Fruit fly (Drosophila melanogaster) whole organism, wandering third instar larva: ENCODE measurements around the gene borr.

Experiments
- CrebA ChIP-seq: fragments of 200-800 bp; sonication (Bioruptor generic); optimal IDR thresholded peaks from 2 replicates; lab custom pipeline; 2016; ENCODE audit warnings: missing biosample characterization, mild to moderate bottlenecking, missing genetic modification characterization, borderline replicate concordance
- Dif ChIP-seq: fragments of 200-275, 200-300 bp; sonication (Bioruptor generic); optimal IDR thresholded peaks from 2 replicates; lab custom pipeline; 2018; ENCODE audit warnings: missing biosample characterization, missing genetic modification characterization; ENCODE audit not compliant: partially characterized antibody
- HLH106 ChIP-seq: fragments of 200-800 bp; optimal IDR thresholded peaks from 3 replicates; lab custom pipeline; 2019; ENCODE audit warnings: missing biosample characterization, mild to moderate bottlenecking, missing genetic modification characterization, moderate library complexity
- Hnf4 ChIP-seq: fragments of 200-800 bp; sonication (Bioruptor generic); optimal IDR thresholded peaks from 2 replicates; lab custom pipeline; 2016; ENCODE audit warnings: missing biosample characterization, mild to moderate bottlenecking, missing genetic modification characterization
- Hr83 ChIP-seq: fragments of 200-300 bp; sonication (Bioruptor generic); optimal IDR thresholded peaks from 2 replicates; lab custom pipeline; 2016; ENCODE audit warnings: missing biosample characterization, mild to moderate bottlenecking, missing genetic modification characterization, moderate library complexity; ENCODE audit not compliant: poor library complexity, severe bottlenecking
- Jra ChIP-seq: sonication (Bioruptor generic); optimal IDR thresholded peaks from 2 replicates; lab custom pipeline; 2016; ENCODE audit warnings: missing biosample characterization, missing genetic modification characterization
- Mio ChIP-seq: sonication (Bioruptor generic); optimal IDR thresholded peaks from 2 replicates; lab custom pipeline; 2016; ENCODE audit warnings: missing biosample characterization, missing genetic modification characterization
- Rel ChIP-seq, 2 experiments: fragments of 200-800 bp; sonication (Bioruptor generic) in 1 of 2; optimal IDR thresholded peaks; 2 replicates in 1 of 2; 3 replicates in 1 of 2; lab custom pipeline; 2016 to 2019; ENCODE audit warnings: mild to moderate bottlenecking in 2 of 2, missing biosample characterization in 2 of 2, missing genetic modification characterization in 2 of 2, moderate library complexity in 1 of 2
- Sp1 ChIP-seq: fragments of 200-800 bp; sonication (Bioruptor generic); optimal IDR thresholded peaks from 3 replicates; lab custom pipeline; 2019; ENCODE audit warnings: missing biosample characterization, mild to moderate bottlenecking, missing genetic modification characterization, moderate library complexity
- Vsx2 ChIP-seq: fragments of 200-300, 225-300 bp; sonication (Bioruptor generic); optimal IDR thresholded peaks from 2 replicates; lab custom pipeline; 2018; ENCODE audit warnings: missing biosample characterization, missing genetic modification characterization; ENCODE audit not compliant: partially characterized antibody
- br ChIP-seq: fragments of 200-800 bp; sonication (Bioruptor generic); optimal IDR thresholded peaks from 2 replicates; lab custom pipeline; 2016; ENCODE audit warnings: missing biosample characterization, missing genetic modification characterization
- brk ChIP-seq: fragments of 200-800 bp; sonication (Bioruptor generic); optimal IDR thresholded peaks from 2 replicates; lab custom pipeline; 2016; ENCODE audit warnings: missing biosample characterization, mild to moderate bottlenecking, missing genetic modification characterization
- dl ChIP-seq, 2 experiments: fragments of 175-275, 200-275 bp in 1 of 2; fragments of 200-275 bp in 1 of 2; sonication (Bioruptor generic); optimal IDR thresholded peaks; lab custom pipeline; 2018; ENCODE audit warnings: mild to moderate bottlenecking in 2 of 2, missing biosample characterization in 2 of 2, missing genetic modification characterization in 2 of 2, moderate library complexity in 2 of 2; ENCODE audit not compliant: partially characterized antibody in 2 of 2, insufficient read depth in 1 of 2
- ey ChIP-seq: fragments of 200-800 bp; sonication (Bioruptor generic); optimal IDR thresholded peaks from 2 replicates; lab custom pipeline; 2016; ENCODE audit warnings: missing biosample characterization, missing genetic modification characterization
- foxo ChIP-seq, 2 experiments: fragments of 200-800 bp; sonication (Bioruptor generic); optimal IDR thresholded peaks; 2 replicates in 1 of 2; 3 replicates in 1 of 2; lab custom pipeline; 2016 to 2017; ENCODE audit warnings: missing biosample characterization in 2 of 2, missing genetic modification characterization in 2 of 2
- fru ChIP-seq: fragments of 200-800 bp; sonication (Bioruptor generic); optimal IDR thresholded peaks from 3 replicates; lab custom pipeline; 2016; ENCODE audit warnings: missing biosample characterization, mild to moderate bottlenecking, missing genetic modification characterization
- h ChIP-seq: fragments of 200-800 bp; sonication (Bioruptor generic); optimal IDR thresholded peaks from 3 replicates; lab custom pipeline; 2016; ENCODE audit warnings: missing biosample characterization, mild to moderate bottlenecking, missing genetic modification characterization
- jim ChIP-seq: fragments of 175-275, 200-325 bp; sonication (Bioruptor generic); optimal IDR thresholded peaks from 2 replicates; lab custom pipeline; 2016; ENCODE audit warnings: missing biosample characterization, mild to moderate bottlenecking, missing genetic modification characterization
- lola ChIP-seq: fragments of >200 bp; optimal IDR thresholded peaks from 2 replicates; lab custom pipeline; 2017; ENCODE audit warnings: missing biosample characterization, missing genetic modification characterization
- psq ChIP-seq: fragments of 200-800 bp; sonication (Bioruptor generic); optimal IDR thresholded peaks from 3 replicates; lab custom pipeline; 2017; ENCODE audit warnings: missing biosample characterization, mild to moderate bottlenecking, missing genetic modification characterization, moderate library complexity
- rgr ChIP-seq: fragments of 200-800 bp; sonication (Bioruptor generic); optimal IDR thresholded peaks from 3 replicates; lab custom pipeline; 2016; ENCODE audit warnings: missing biosample characterization, mild to moderate bottlenecking, missing genetic modification characterization
- sage ChIP-seq: fragments of 200-800 bp; sonication (Bioruptor generic); optimal IDR thresholded peaks from 2 replicates; lab custom pipeline; 2016; ENCODE audit warnings: missing biosample characterization, mild to moderate bottlenecking, missing genetic modification characterization
- tai ChIP-seq: sonication (Bioruptor generic); optimal IDR thresholded peaks from 2 replicates; lab custom pipeline; 2016; ENCODE audit warnings: missing biosample characterization, missing genetic modification characterization
- usp ChIP-seq: fragments of >200 bp; optimal IDR thresholded peaks from 2 replicates; lab custom pipeline; 2017; ENCODE audit warnings: missing biosample characterization, missing genetic modification characterization
- woc ChIP-seq: sonication (Bioruptor generic); optimal IDR thresholded peaks from 2 replicates; lab custom pipeline; 2016; ENCODE audit warnings: missing biosample characterization, mild to moderate bottlenecking, missing genetic modification characterization

The borr gene

DNA sequence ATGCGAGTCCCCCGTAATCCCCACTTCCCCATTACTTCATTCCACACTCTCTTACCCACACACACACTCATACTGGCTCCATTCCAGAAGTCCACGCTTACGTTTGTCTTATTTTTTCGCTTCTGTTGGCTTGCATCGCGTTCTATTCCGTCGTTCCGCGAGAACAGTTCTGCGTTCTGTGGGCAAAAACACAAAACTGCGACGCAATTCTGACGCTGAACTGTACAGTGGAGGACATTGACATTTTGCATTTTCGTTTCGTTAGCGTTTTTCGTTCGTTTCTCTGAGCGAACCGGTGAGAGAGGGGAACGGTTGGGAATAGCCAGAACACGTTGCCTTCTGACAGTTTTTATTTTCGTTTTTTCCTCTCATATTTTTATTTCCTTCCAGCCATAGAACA is 49.5 kb downstream of the borr start:
- TF ChIP-seq dl (GFP tag; optimal IDR thresholded peaks at IDR 0.05; lab: Kevin White, UChicago; ENCODE audit: insufficient read depth in 1 of 2, partially characterized antibody in 2 of 2) (peak; percentile 52 to 72), foxo (GFP tag; optimal IDR thresholded peaks at IDR 0.05; lab: Kevin White, UChicago) (peak; percentile 8 to 51), usp (GFP tag; lab: Kevin White, UChicago) (no peak), h (GFP tag; lab: Kevin White, UChicago) (peak; percentile 69), Sp1 (peak; percentile 52), jim (GFP tag; lab: Kevin White, UChicago) (peak; percentile 4), woc (GFP tag; lab: Kevin White, UChicago) (peak; percentile 43), brk (peak; percentile 72), fru (GFP tag; lab: Kevin White, UChicago) (peak; percentile 57), sage (GFP tag; lab: Kevin White, UChicago) (peak; percentile 75), ey (GFP tag; lab: Kevin White, UChicago) (no peak), HLH106 (tag; lab: Kevin White, UChicago) (no peak), Hnf4 (peak; percentile 58), CrebA (GFP tag; lab: Kevin White, UChicago) (peak; percentile 89), rgr (GFP tag; lab: Kevin White, UChicago) (peak; percentile 37), Rel (GFP tag; optimal IDR thresholded peaks at IDR 0.05; lab: Kevin White, UChicago) (peak; percentile 80), Rel (tag; optimal IDR thresholded peaks at IDR 0.05; lab: Kevin White, UChicago) (peak; percentile 67), Jra (no peak), psq (GFP tag; lab: Kevin White, UChicago) (peak; percentile 91), Dif (GFP tag; lab: Kevin White, UChicago) (peak; percentile 35), Mio (GFP tag; lab: Kevin White, UChicago) (no peak), br (GFP tag; lab: Kevin White, UChicago) (peak; percentile 74), lola (no peak), Vsx2 (GFP tag; lab: Kevin White, UChicago) (peak; percentile 66), Hr83 (GFP tag; lab: Kevin White, UChicago) (peak; percentile 40), tai (GFP tag; lab: Kevin White, UChicago) (peak; percentile 64)
